Worm (Caenorhabditis elegans) whole organism, L4/young adult: Measurements from ENCODE around the gene Y42A5A.1.

Experiments used
- W03F9.2 ChIP-seq: fragments of 150-350 bp; optimal IDR thresholded peaks from 2 replicates; lab custom pipeline; 2014; ENCODE audit warnings: missing biosample characterization, missing genetic modification characterization
- dao-5 ChIP-seq: sonication (generic microtip); optimal IDR thresholded peaks from 2 replicates; lab custom pipeline; 2016; ENCODE audit warnings: missing genotype, missing genetic modification characterization, moderate library complexity, missing compliant biosample characterization
- him-1 ChIP-seq: sonication (generic microtip); optimal IDR thresholded peaks from 2 replicates; lab custom pipeline; 2016; ENCODE audit warnings: missing genotype, missing genetic modification reagents, missing genetic modification characterization, missing compliant biosample characterization

Gene Y42A5A.1

DNA sequence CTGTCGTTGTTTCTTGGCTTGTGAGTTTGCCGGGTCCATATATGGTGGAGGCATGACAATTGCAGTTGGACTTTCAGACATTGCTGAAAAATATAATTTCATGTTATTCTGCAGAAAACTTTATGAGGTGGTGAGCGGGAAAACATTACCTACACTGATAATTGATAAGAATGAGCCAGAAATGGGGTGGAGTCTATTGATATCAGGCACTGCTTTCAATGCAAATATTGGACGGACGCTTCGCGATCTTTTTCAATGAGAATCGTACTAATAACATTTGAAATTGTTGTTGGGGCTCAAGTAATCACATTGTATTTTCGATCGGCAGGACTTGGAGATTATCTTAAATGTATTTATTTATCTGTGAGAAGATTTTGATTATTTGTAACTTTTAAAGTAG lies 28.6 kb upstream of the Y42A5A.1 start, which contains the start of gene T04C12.1:
T04C12.1 (minus strand) TSS at position 90 of the 400 bp plus-strand sequence.
- TF ChIP-seq W03F9.2 (tag; lab: Kevin White, UChicago) (no peak), dao-5 (tag; lab: Kevin White, UChicago) (no peak), him-1 (no peak)

DNA sequence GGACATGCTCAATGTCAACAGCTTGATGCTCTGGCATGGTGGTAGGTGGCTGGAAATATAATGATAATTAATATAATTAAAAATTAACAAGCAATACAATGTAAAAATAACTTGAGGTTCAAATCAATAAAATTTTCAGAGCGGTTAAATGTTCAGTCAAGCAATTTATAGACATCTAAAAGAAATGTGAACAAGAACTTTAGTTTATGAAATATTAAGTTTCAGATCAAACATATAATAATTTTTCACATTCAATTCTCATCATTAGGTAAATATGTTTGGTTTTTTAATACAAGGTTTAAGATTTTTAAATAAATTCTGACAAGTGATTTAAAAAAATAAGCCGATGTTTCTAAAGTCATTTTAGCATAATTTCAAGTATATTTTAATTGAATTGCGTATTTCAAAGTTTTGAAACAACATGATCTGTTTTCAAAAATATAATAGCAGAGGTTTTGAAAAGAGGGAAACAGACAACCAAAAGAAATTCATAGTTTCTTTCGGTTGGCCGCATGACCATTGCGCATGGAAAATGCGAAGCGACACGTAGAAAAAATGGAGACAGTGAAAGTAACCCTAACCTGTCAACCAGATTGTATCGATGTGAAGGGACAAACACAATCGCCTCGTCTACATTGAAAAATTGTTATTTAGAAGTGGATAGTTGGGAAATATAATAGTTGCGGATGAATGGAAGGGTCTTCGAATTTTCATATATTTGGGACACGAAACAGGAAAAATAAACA lies 27.3 kb upstream of the Y42A5A.1 start, which contains the start of gene T04C12.11:
T04C12.11 (minus strand) TSS at position 51 of the 746 bp plus-strand sequence.
- TF ChIP-seq him-1 (no peak), dao-5 (tag; lab: Kevin White, UChicago) (no peak), W03F9.2 (tag; lab: Kevin White, UChicago) (no peak)

- TF ChIP-seq W03F9.2 (tag; lab: Kevin White, UChicago) (no peak), dao-5 (tag; lab: Kevin White, UChicago) (no peak), him-1 (no peak)
These were observed 25.9 kb upstream of the Y42A5A.1 start for ce11 chrV:11061887-11062286.

DNA sequence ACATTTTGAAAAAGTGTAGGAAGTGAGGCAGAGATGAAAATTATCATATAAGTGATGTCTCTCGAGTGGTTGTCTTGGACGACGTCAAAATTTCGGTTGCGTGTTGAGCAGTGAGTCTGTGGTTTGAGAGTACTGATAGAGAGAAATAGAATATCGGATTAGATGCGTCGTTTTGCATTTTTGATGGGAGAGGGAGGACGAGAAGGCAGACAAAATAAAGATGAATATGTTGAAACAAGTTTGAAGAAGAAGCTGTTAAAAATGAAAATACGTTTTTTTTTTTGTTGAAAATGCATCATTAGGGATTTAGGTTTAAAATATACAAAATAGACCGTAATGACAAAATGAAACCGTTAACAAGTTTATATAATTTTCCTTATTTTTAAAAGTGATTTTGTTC lies 24.6 kb upstream of the Y42A5A.1 start, which contains the start of gene T04C12.9:
T04C12.9 (minus strand) TSS at position 101 of the 400 bp plus-strand sequence.
- TF ChIP-seq him-1, result no peak
- no peak for TF ChIP-seq dao-5 (tag; lab: Kevin White, UChicago)
- no peak for TF ChIP-seq W03F9.2 (tag; lab: Kevin White, UChicago)

ce11 chrV:11065513-11065912 lies 22.2 kb upstream of the Y42A5A.1 start, which contains the start of gene nlp-80:
Gene nlp-80 (minus strand): TSS chrV:11065613.
- no peak for TF ChIP-seq dao-5 (tag; lab: Kevin White, UChicago)
- no peak for TF ChIP-seq W03F9.2 (tag; lab: Kevin White, UChicago)
- no peak for TF ChIP-seq him-1

ce11 chrV:11069277-11069676 lies 18.5 kb upstream of the Y42A5A.1 start, which contains the start of gene T04C12.8:
Gene T04C12.8 (minus strand): TSS chrV:11069358.
- no peak for TF ChIP-seq him-1
- TF ChIP-seq W03F9.2 (tag; lab: Kevin White, UChicago), result peak; percentile 51
- TF ChIP-seq dao-5 (tag; lab: Kevin White, UChicago), result no peak

DNA sequence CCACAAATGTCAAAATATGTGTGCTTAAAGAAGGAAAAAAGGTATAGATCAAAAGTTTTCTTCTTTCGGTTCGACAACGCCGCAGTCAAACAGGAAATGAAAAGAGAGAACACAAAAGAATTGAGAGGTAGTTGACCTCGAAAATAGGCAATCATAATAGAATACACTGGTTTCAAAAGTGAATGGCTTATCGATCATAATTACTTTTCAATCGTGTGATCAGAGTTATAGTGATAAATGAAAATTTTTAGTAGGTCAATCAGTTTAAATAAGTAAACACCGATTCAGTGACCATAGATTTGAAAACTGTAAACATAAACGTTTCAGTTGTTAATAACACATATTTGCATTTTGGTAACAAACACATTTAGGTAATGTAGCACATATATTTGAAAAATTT lies 17.4 kb upstream of the Y42A5A.1 start:
- TF ChIP-seq W03F9.2 (tag; lab: Kevin White, UChicago) (no peak), him-1 (no peak), dao-5 (tag; lab: Kevin White, UChicago) (no peak)

- TF ChIP-seq him-1, result no peak
- TF ChIP-seq dao-5 (tag; lab: Kevin White, UChicago), result no peak
These were observed 16.3 kb upstream of the Y42A5A.1 start for ce11 chrV:11071453-11071852.

- TF ChIP-seq him-1 (no peak), dao-5 (tag; lab: Kevin White, UChicago) (no peak), W03F9.2 (tag; lab: Kevin White, UChicago) (no peak)
These were observed 14.4 kb upstream of the Y42A5A.1 start for ce11 chrV:11073354-11073753.

- TF ChIP-seq W03F9.2 (tag; lab: Kevin White, UChicago) (no peak), him-1 (no peak), dao-5 (tag; lab: Kevin White, UChicago) (no peak)
These were observed 13.3 kb upstream of the Y42A5A.1 start, which contains the start of gene act-3 for ce11 chrV:11074448-11074847. Gene act-3 (minus strand): TSS chrV:11074498.

DNA sequence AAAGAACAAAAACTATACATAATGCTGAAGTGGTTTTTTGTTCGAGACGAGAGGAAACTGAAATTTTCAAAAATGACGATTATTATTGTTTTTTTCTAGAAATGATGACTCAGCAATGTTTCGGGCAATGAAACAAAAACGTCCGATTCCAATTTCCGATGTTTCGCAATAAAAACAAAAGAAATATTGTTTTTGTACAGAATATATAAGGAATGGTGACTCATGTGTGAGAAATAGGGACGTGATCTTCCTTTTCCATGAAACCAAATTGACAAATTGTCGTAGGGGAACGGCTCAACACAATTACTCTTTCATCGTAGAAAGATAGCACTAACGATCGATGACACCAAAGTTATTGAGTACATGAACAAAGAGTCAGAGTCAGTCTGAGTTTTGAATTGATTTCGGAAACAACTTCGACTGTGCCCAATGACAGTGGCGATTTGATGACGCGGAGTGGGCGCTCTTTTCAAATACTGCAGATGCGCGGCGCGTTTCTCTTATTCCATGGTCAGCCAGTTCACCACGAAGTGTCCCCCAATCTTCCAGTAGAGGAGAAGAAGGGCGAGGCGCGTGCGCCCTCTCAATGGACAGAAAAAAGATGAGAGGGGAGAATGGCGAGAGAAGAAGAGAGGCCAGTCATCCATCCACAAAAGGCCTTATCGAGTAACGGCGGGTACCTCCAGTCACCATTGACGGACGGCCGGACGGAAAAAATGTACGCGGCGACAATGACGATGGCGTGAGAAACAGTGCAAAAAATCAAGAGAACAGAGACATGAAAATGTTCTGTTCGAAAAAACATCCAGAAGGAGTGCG lies 12.3 kb upstream of the Y42A5A.1 start:
- TF ChIP-seq dao-5 (tag; lab: Kevin White, UChicago) (no peak), W03F9.2 (tag; lab: Kevin White, UChicago) (no peak), him-1 (no peak)

DNA sequence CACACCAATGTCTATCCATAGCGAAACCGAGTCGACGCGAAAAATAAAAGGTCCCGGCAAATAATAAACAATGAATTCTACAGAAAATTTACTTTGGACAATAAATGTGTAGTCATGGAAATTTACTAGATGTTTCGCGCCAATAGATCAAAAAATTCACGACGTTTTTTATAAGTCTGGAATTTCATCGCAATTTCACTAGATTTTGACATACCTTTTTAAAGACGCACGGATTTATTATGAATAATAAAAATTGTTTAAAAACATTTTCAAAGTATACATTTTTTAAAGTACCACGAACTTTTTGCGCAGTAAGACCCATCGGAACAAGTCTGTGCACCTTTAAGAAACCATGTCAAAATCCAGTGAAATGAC lies 11.7 kb upstream of the Y42A5A.1 start:
- TF ChIP-seq W03F9.2 (tag; lab: Kevin White, UChicago) (no peak), him-1 (no peak), dao-5 (tag; lab: Kevin White, UChicago) (no peak)

ce11 chrV:11076403-11076802 lies 11.3 kb upstream of the Y42A5A.1 start:
- TF ChIP-seq dao-5 (tag; lab: Kevin White, UChicago) (peak; percentile 25), him-1 (no peak)
